Worm (Caenorhabditis elegans): ENCODE data around the gene Y116F11B.8.

ce11 chrV:19853610-19854009 lies 3.8 kb upstream of the Y116F11B.8 start:
- no peak for TF ChIP-seq fkh-10 (GFP tag; optimal IDR thresholded peaks at IDR 0.05)
- TF ChIP-seq ceh-28 (tag; optimal IDR thresholded peaks at IDR 0.05), result no peak
- TF ChIP-seq unc-39 (tag; optimal IDR thresholded peaks at IDR 0.05), result no peak
- no peak for TF ChIP-seq mep-1 (tag; optimal IDR thresholded peaks at IDR 0.05)
- TF ChIP-seq R02D3.7 (tag; optimal IDR thresholded peaks at IDR 0.05), result no peak
- TF ChIP-seq pha-4 (GFP tag; IDR thresholded peaks at IDR 0.05), result no peak
- TF ChIP-seq pha-4 (tag; optimal IDR thresholded peaks at IDR 0.05), result no peak
- TF ChIP-seq aly-2 (tag; optimal IDR thresholded peaks at IDR 0.05), result no peak
- TF ChIP-seq lsy-2 (tag; optimal IDR thresholded peaks at IDR 0.05), result no peak
- no peak for TF ChIP-seq lin-15B (tag; optimal IDR thresholded peaks at IDR 0.05)
